Worm (Caenorhabditis elegans): ENCODE data around the gene hpl-2.
A peak's percentile ranks its signal among the peaks of the same experiment; 100 is the strongest.

Gene hpl-2

ce11 chrIII:10755480-10756066, at the start of gene hpl-2:
Gene hpl-2, minus strand, starts transcription at chrIII:10755530.
- TF ChIP-seq ceh-62 (tag; optimal IDR thresholded peaks at IDR 0.05), result no peak
- no peak for TF ChIP-seq hmg-1.1 (GFP tag; IDR thresholded peaks at IDR 0.05)
- no peak for TF ChIP-seq F26F4.8 (GFP tag; conservative IDR thresholded peaks at IDR 0.05)

ce11 chrIII:10802032-10802431, 46.7 kb upstream of the hpl-2 start, which contains the start of gene K11D9.3:
Gene K11D9.3, minus strand, starts transcription at chrIII:10802212.
- no peak for TF ChIP-seq fkh-10 (GFP tag; optimal IDR thresholded peaks at IDR 0.05)
- TF ChIP-seq lin-1 (GFP tag; IDR thresholded peaks at IDR 0.05), result no peak
- TF ChIP-seq mes-2 (tag; optimal IDR thresholded peaks at IDR 0.05; ENCODE audit: poor library complexity, severe bottlenecking), result no peak

ce11 chrIII:10794049-10794448, 38.7 kb upstream of the hpl-2 start, which contains the start of gene clec-163:
Gene clec-163, plus strand, starts transcription at chrIII:10794349.
- TF ChIP-seq Y5F2A.4 (GFP tag; optimal IDR thresholded peaks at IDR 0.05), result no peak
- TF ChIP-seq aly-2 (tag; optimal IDR thresholded peaks at IDR 0.05), result no peak
- TF ChIP-seq daf-12 (tag; optimal IDR thresholded peaks at IDR 0.05), result no peak
- TF ChIP-seq daf-19 (GFP tag; conservative IDR thresholded peaks at IDR 0.05), result no peak
- TF ChIP-seq pqm-1 (tag; optimal IDR thresholded peaks at IDR 0.05), result no peak

- TF ChIP-seq ZK546.5 (tag; optimal IDR thresholded peaks at IDR 0.05) (no peak), nhr-25 (tag; optimal IDR thresholded peaks at IDR 0.05; ENCODE audit: borderline replicate concordance, insufficient read depth) (no peak), aha-1 (tag) (peak; percentile 16), cey-2 (tag; optimal IDR thresholded peaks at IDR 0.05; ENCODE audit: borderline replicate concordance, insufficient read depth) (no peak), ceh-28 (tag; optimal IDR thresholded peaks at IDR 0.05) (peak; percentile 80), fkh-10 (GFP tag; optimal IDR thresholded peaks at IDR 0.05) (no peak), nhr-41 (GFP tag; IDR thresholded peaks at IDR 0.05) (no peak), zag-1 (tag; optimal IDR thresholded peaks at IDR 0.05) (no peak)
Measured at ce11 chrIII:10791233-10791632, 35.9 kb upstream of the hpl-2 start.

ce11 chrIII:10783052-10783451, 27.7 kb upstream of the hpl-2 start:
- no peak for TF ChIP-seq ctbp-1 (GFP tag; IDR thresholded peaks at IDR 0.05)
- no peak for TF ChIP-seq attf-4 (tag; optimal IDR thresholded peaks at IDR 0.05)
- no peak for TF ChIP-seq lin-38 (GFP tag; IDR thresholded peaks at IDR 0.05)
- TF ChIP-seq dmd-8 (GFP tag; IDR thresholded peaks at IDR 0.05), result no peak
- no peak for TF ChIP-seq spr-1 (tag; optimal IDR thresholded peaks at IDR 0.05)
- TF ChIP-seq snpc-4 (tag; optimal IDR thresholded peaks at IDR 0.05), result no peak
- TF ChIP-seq zip-11 (GFP tag; IDR thresholded peaks at IDR 0.05), result no peak
- no peak for TF ChIP-seq nhr-6 (tag; optimal IDR thresholded peaks at IDR 0.05)
- TF ChIP-seq fkh-10 (GFP tag; optimal IDR thresholded peaks at IDR 0.05), result no peak
- TF ChIP-seq zfp-2 (tag; optimal IDR thresholded peaks at IDR 0.05), result no peak

ce11 chrIII:10781553-10781952, 26.2 kb upstream of the hpl-2 start, which contains the start of gene ptr-19:
Gene ptr-19, plus strand, starts transcription at chrIII:10781853.
- TF ChIP-seq nhr-76 (tag; optimal IDR thresholded peaks at IDR 0.05) (no peak), rbr-2 (tag; optimal IDR thresholded peaks at IDR 0.05) (no peak), unc-62 (GFP tag; optimal IDR thresholded peaks at IDR 0.05 in 1 of 2) (no peak), unc-62 (tag; optimal IDR thresholded peaks at IDR 0.05) (no peak), lin-15B (tag; optimal IDR thresholded peaks at IDR 0.05) (no peak), ztf-7 (tag; optimal IDR thresholded peaks at IDR 0.05) (no peak), madf-5 (GFP tag; IDR thresholded peaks at IDR 0.05) (no peak), nhr-102 (tag; optimal IDR thresholded peaks at IDR 0.05) (no peak), pha-4 (GFP tag; IDR thresholded peaks at IDR 0.05) (no peak), pha-4 (tag; optimal IDR thresholded peaks at IDR 0.05) (no peak), D1046.2 (GFP tag; IDR thresholded peaks at IDR 0.05) (no peak), nhr-42 (GFP tag; IDR thresholded peaks at IDR 0.05) (no peak), set-16 (GFP tag; IDR thresholded peaks at IDR 0.05) (no peak), F37D6.2 (tag; optimal IDR thresholded peaks at IDR 0.05) (no peak), mxl-3 (GFP tag; optimal IDR thresholded peaks at IDR 0.05) (no peak), attf-4 (tag; optimal IDR thresholded peaks at IDR 0.05) (no peak), dpl-1 (GFP tag; optimal IDR thresholded peaks at IDR 0.05) (no peak), Y75B8A.6 (GFP tag; IDR thresholded peaks at IDR 0.05) (no peak), nhr-77 (tag; optimal IDR thresholded peaks at IDR 0.05) (no peak)
